Worm (Caenorhabditis elegans) whole organism, L3 larva: ENCODE results near the gene wago-4.

ENCODE experiments used
- R02D3.7 ChIP-seq: fragments of 150-350 bp; optimal IDR thresholded peaks from 2 replicates; lab custom pipeline; 2014; ENCODE audit warnings: missing biosample characterization, missing genetic modification characterization
- ZK546.5 ChIP-seq: sonication (generic microtip); optimal IDR thresholded peaks from 2 replicates; lab custom pipeline; 2017; ENCODE audit warnings: missing biosample characterization, missing genetic modification characterization
- ama-1 ChIP-seq: fragments of 150-350 bp; optimal IDR thresholded peaks from 2 replicates; lab custom pipeline; 2018
- ceh-9 ChIP-seq: sonication (generic microtip); optimal IDR thresholded peaks from 2 replicates; lab custom pipeline; 2018; ENCODE audit warnings: missing biosample characterization, missing genetic modification characterization
- egl-27 ChIP-seq: sonication (generic microtip); optimal IDR thresholded peaks from 4 replicates; lab custom pipeline; 2017; ENCODE audit warnings: missing biosample characterization, missing genetic modification reagents, missing genetic modification characterization
- elt-2 ChIP-seq: sonication (generic microtip); optimal IDR thresholded peaks from 2 replicates; lab custom pipeline; 2016; ENCODE audit warnings: missing genetic modification reagents, mild to moderate bottlenecking, missing genetic modification characterization, missing compliant biosample characterization
- elt-3 ChIP-seq, 3 experiments: fragments of 150-350 bp in 1 of 3; sonication (generic microtip) in 2 of 3; optimal IDR thresholded peaks; 2 replicates in 2 of 3; 4 replicates in 1 of 3; lab custom pipeline; 2014 to 2017; ENCODE audit warnings: missing biosample characterization in 3 of 3, missing genetic modification characterization in 3 of 3
- fkh-2 ChIP-seq: fragments of 150-350 bp; optimal IDR thresholded peaks from 2 replicates; lab custom pipeline; 2014; ENCODE audit warnings: missing biosample characterization, missing genetic modification reagents, missing genetic modification characterization
- fos-1 ChIP-seq: fragments of 150-350 bp; optimal IDR thresholded peaks from 2 replicates; lab custom pipeline; 2014; ENCODE audit warnings: missing biosample characterization, missing genetic modification characterization
- hmg-11 ChIP-seq: sonication (generic microtip); optimal IDR thresholded peaks from 2 replicates; lab custom pipeline; 2016; ENCODE audit warnings: missing genetic modification characterization, missing compliant biosample characterization
- jun-1 ChIP-seq: fragments of 150-350 bp; optimal IDR thresholded peaks from 2 replicates; lab custom pipeline; 2014; ENCODE audit warnings: missing biosample characterization, missing genetic modification reagents, missing genetic modification characterization
- lin-15B ChIP-seq: fragments of 150-350 bp; optimal IDR thresholded peaks from 2 replicates; lab custom pipeline; 2014; ENCODE audit warnings: missing biosample characterization, missing genetic modification characterization
- lin-39 ChIP-seq: fragments of 150-350 bp; optimal IDR thresholded peaks from 2 replicates; lab custom pipeline; 2018; ENCODE audit warnings: missing biosample characterization, missing genetic modification reagents, missing genetic modification characterization
- lsy-12 ChIP-seq: sonication (generic microtip); optimal IDR thresholded peaks from 2 replicates; lab custom pipeline; 2016; ENCODE audit warnings: mild to moderate bottlenecking, missing genetic modification characterization, missing compliant biosample characterization
- mdl-1 ChIP-seq: fragments of 150-350 bp; optimal IDR thresholded peaks from 2 replicates; lab custom pipeline; 2014; ENCODE audit warnings: missing biosample characterization, missing genetic modification characterization
- nfya-1 ChIP-seq: sonication (generic microtip); optimal IDR thresholded peaks from 2 replicates; lab custom pipeline; 2017; ENCODE audit warnings: missing genetic modification characterization, mild to moderate bottlenecking, missing compliant biosample characterization, antibody characterized with exemption, moderate library complexity; ENCODE audit not compliant: insufficient read depth
- nhr-11 ChIP-seq: fragments of 150-350 bp; optimal IDR thresholded peaks from 2 replicates; lab custom pipeline; 2014; ENCODE audit warnings: missing biosample characterization, missing genetic modification characterization
- nhr-23 ChIP-seq: fragments of 150-350 bp; optimal IDR thresholded peaks from 2 replicates; lab custom pipeline; 2014; ENCODE audit warnings: missing biosample characterization, missing genetic modification reagents, missing genetic modification characterization
- nhr-237 ChIP-seq: fragments of 150-350 bp; optimal IDR thresholded peaks from 2 replicates; lab custom pipeline; 2014; ENCODE audit warnings: missing biosample characterization, missing genetic modification characterization
- nhr-25 ChIP-seq: sonication (generic microtip); optimal IDR thresholded peaks from 2 replicates; lab custom pipeline; 2017; ENCODE audit warnings: missing biosample characterization, missing genetic modification characterization
- nhr-28 ChIP-seq: fragments of 150-350 bp; optimal IDR thresholded peaks from 2 replicates; lab custom pipeline; 2014; ENCODE audit warnings: missing biosample characterization, missing genetic modification characterization
- nhr-43 ChIP-seq: sonication (generic microtip); optimal IDR thresholded peaks from 2 replicates; lab custom pipeline; 2016; ENCODE audit warnings: mild to moderate bottlenecking, missing genetic modification characterization, missing compliant biosample characterization; ENCODE audit not compliant: poor library complexity, severe bottlenecking
- nhr-67 ChIP-seq: fragments of 150-350 bp; optimal IDR thresholded peaks from 2 replicates; lab custom pipeline; 2014; ENCODE audit warnings: missing biosample characterization, missing genetic modification characterization
- nhr-76 ChIP-seq: fragments of 150-350 bp; sonication (generic microtip); optimal IDR thresholded peaks from 5 replicates; lab custom pipeline; 2014; ENCODE audit warnings: missing biosample characterization, missing genetic modification characterization
- nhr-77 ChIP-seq: fragments of 150-350 bp; optimal IDR thresholded peaks from 2 replicates; lab custom pipeline; 2014; ENCODE audit warnings: missing biosample characterization, missing genetic modification characterization
- pha-4 ChIP-seq: fragments of 150-350 bp; optimal IDR thresholded peaks from 2 replicates; lab custom pipeline; 2014; ENCODE audit warnings: missing biosample characterization, missing genetic modification reagents, missing genetic modification characterization
- pqm-1 ChIP-seq: fragments of 150-350 bp; optimal IDR thresholded peaks from 2 replicates; lab custom pipeline; 2017; ENCODE audit warnings: missing biosample characterization, missing genetic modification characterization, inconsistent platforms
- sea-2 ChIP-seq: fragments of 150-350 bp; sonication (generic microtip); optimal IDR thresholded peaks from 4 replicates; lab custom pipeline; 2014; ENCODE audit warnings: missing biosample characterization, missing genetic modification reagents, missing genetic modification characterization
- skn-1 ChIP-seq: fragments of 150-350 bp; optimal IDR thresholded peaks from 2 replicates; lab custom pipeline; 2014; ENCODE audit warnings: missing biosample characterization, missing genetic modification characterization
- snpc-4 ChIP-seq: fragments of 150-350 bp; optimal IDR thresholded peaks from 2 replicates; lab custom pipeline; 2014; ENCODE audit warnings: missing biosample characterization, missing genetic modification characterization
- tbx-2 ChIP-seq: sonication (generic microtip); optimal IDR thresholded peaks from 2 replicates; lab custom pipeline; 2016; ENCODE audit warnings: mild to moderate bottlenecking, missing genetic modification characterization, missing compliant biosample characterization
- unc-39 ChIP-seq: sonication (generic microtip); optimal IDR thresholded peaks from 4 replicates; lab custom pipeline; 2017; ENCODE audit warnings: missing biosample characterization, missing genetic modification characterization
- unc-62 ChIP-seq: fragments of 150-350 bp; sonication (generic microtip); optimal IDR thresholded peaks from 4 replicates; lab custom pipeline; 2014; ENCODE audit warnings: missing biosample characterization, missing genetic modification reagents, missing genetic modification characterization
- ztf-11 ChIP-seq: fragments of 150-350 bp; optimal IDR thresholded peaks from 2 replicates; lab custom pipeline; 2014; ENCODE audit warnings: missing biosample characterization, missing genetic modification characterization
- ztf-4 ChIP-seq: fragments of 150-350 bp; optimal IDR thresholded peaks from 2 replicates; lab custom pipeline; 2014; ENCODE audit warnings: missing biosample characterization, missing genetic modification characterization

The wago-4 gene

DNA sequence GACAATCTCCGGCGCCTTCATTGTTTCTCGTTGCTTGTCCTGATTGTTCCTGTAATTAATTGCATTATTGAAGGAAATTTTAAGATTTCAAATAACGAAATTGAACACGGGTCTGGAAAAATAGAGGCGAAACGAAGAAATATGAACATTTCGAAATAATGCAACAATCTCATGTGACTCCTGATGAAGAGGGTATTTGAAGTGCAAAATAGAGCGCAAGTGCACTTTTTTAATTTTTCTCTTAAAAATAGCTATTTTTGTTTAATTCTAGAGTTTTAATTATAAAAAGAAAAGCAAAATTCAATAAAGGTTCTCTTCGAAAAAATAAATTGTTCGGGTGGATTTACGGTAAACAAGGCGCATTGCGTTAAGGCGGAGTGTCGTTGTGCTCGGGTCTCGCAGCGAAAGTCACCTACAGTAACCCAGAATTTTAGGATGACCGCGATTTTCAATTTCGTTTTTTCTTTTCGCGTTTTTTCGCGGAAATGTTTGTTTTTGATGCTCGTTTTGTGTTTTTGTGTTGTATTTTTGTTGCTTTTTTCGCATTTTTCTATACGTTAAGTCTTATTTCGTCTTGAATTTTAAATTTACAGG, at the start of gene wago-4, which contains the start of gene F58G1.2:
Gene wago-4 (plus strand): TSS at position 592 of the 594 bp plus-strand sequence.
Gene F58G1.2 (minus strand): TSS at position 51 of the 594 bp plus-strand sequence.
- no peak for TF ChIP-seq fkh-2
- TF ChIP-seq fos-1 = no peak
- peak; percentile 88 for TF ChIP-seq R02D3.7
- TF ChIP-seq elt-2 (tag; lab: Kevin White, UChicago) = no peak
- no peak for TF ChIP-seq jun-1
- peak; percentile 61 for TF ChIP-seq lin-15B (tag; lab: Kevin White, UChicago)
- TF ChIP-seq ZK546.5 (tag; lab: Kevin White, UChicago) = no peak
- TF ChIP-seq nhr-76 (tag; lab: Kevin White, UChicago) = no peak

DNA sequence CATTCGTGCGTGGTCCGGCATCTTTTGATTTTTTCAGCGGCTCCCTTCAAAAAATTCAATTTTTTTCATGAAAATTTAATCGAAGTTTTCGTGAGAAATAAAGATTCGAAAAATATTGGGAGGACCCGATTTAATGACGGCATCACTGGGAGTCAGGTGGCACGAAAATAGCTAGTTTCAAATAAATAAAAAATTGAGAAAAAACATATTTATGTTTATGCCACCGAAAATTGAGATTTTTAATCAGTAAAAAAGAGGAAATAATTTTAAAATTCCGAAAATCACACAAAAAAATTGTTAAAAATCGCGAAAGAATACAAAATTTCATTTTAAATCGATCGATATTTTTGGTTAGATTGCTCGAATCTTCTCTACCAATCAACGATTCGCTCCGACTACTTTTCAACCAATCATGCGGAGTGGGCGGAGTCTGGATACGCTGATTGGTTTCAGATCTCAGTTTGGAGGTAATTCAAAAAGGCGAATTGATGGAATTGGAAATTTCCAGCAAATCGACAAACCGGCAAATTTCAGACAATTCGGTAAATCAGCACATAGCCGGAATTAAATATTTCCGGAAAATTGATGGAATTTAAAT, 41.2 kb upstream of the wago-4 start, which contains the start of gene gsy-1:
Gene gsy-1 (minus strand): TSS at position 51 of the 598 bp plus-strand sequence.
- TF ChIP-seq ztf-11 = no peak
- TF ChIP-seq nfya-1 (tag; lab: Kevin White, UChicago) = peak; percentile 75
- peak; percentile 35 for TF ChIP-seq lsy-12

DNA sequence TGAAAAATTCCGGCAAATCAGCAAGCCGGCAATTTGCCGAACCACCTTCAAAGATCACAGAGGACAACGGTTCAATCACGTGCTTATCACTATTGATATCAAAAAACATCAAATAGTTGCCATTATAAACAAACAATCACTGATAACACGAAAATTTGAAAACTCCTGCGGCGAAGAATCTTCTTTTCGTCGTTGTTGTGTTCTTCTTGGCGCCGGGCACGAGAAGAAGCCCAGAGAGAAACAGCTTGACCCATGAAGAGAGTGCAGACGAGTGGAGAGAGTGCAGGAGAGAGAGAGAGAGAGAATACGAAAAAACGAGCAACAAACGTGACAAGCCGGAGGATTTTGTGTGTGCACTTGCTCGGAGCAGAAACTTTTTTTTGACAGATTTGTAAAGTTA, 40.7 kb upstream of the wago-4 start:
- TF ChIP-seq pqm-1 (tag; lab: Kevin White, UChicago) = peak; percentile 95
- peak; percentile 38 for TF ChIP-seq mdl-1 (tag; lab: Kevin White, UChicago)
- peak; percentile 93 for TF ChIP-seq pha-4
- no peak for TF ChIP-seq nhr-11 (tag; lab: Kevin White, UChicago)
- no peak for TF ChIP-seq elt-3 (tag; optimal IDR thresholded peaks at IDR 0.05; lab: Kevin White, UChicago)
- TF ChIP-seq nhr-67 = no peak
- TF ChIP-seq tbx-2 = no peak
- TF ChIP-seq ZK546.5 (tag; lab: Kevin White, UChicago) = no peak
- TF ChIP-seq nfya-1 (tag; lab: Kevin White, UChicago) = peak; percentile 27
- no peak for TF ChIP-seq sea-2
- no peak for TF ChIP-seq unc-62 (GFP tag; lab: Kevin White, UChicago)
- no peak for TF ChIP-seq nhr-28 (tag; lab: Kevin White, UChicago)
- TF ChIP-seq ztf-4 (tag; lab: Kevin White, UChicago) = no peak
- TF ChIP-seq ama-1 (lab: Kevin White, UChicago) = peak; percentile 27
- TF ChIP-seq R02D3.7 = no peak
- TF ChIP-seq lin-39 = peak; percentile 34
- peak; percentile 41 for TF ChIP-seq jun-1
- no peak for TF ChIP-seq skn-1 (tag; lab: Kevin White, UChicago)
- TF ChIP-seq fkh-2 = no peak
- TF ChIP-seq nhr-23 = no peak
- peak; percentile 12 for TF ChIP-seq hmg-11 (tag; lab: Kevin White, UChicago)
- no peak for TF ChIP-seq nhr-43
- TF ChIP-seq snpc-4 (tag; lab: Kevin White, UChicago) = peak; percentile 9
- no peak for TF ChIP-seq egl-27 (tag; lab: Kevin White, UChicago)
- TF ChIP-seq lsy-12 = peak; percentile 17
- TF ChIP-seq ztf-11 = no peak
- no peak for TF ChIP-seq nhr-25 (tag; lab: Kevin White, UChicago)
- no peak for TF ChIP-seq nhr-77 (tag; lab: Kevin White, UChicago)
- TF ChIP-seq elt-2 (tag; lab: Kevin White, UChicago) = peak; percentile 98

DNA sequence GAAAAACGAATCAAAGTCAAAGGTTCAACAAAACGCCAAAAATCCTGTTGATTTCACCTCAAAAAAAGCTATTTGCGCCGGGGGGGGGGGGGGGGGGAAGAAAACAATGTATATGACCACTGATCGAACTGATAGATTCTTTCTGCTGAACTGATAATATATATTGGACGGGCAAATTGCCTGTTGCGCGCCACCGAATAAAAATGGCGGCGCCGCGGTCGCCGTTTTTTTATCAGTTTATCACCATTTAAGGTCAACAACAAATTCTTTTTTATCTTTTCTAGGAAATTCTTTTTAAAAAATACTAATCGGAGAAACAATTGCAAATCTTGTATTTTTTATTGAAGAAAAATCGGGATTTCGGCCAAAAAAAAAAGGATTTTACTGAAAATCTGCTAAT, 39.6 kb upstream of the wago-4 start:
- TF ChIP-seq lin-39 = no peak
- peak; percentile 89 for TF ChIP-seq elt-2 (tag; lab: Kevin White, UChicago)
- peak; percentile 17 for TF ChIP-seq pqm-1 (tag; lab: Kevin White, UChicago)

DNA sequence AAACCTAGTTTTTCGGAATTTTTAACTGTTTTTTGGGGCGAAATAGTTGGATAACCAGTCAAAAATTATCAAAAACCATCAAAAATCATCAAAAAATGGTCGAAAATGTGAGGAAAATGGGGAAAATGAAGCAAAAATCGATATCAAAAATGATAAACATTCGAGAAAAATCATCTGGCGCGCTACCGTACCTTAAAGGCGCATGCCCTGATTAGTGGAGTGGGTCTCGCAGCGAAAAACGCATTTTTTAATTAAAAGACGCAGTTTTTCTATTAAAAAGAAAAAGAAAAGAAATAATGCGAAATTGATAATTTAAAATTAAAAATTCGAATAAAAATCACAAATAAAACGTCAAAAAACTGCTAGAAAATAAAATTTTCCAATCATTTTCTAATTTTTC, 38.9 kb upstream of the wago-4 start, which contains the start of gene F35C5.1:
Gene F35C5.1 (plus strand): TSS at position 399 of the 400 bp plus-strand sequence.
- TF ChIP-seq ceh-9 (no peak), elt-2 (tag; lab: Kevin White, UChicago) (no peak), fos-1 (no peak), snpc-4 (tag; lab: Kevin White, UChicago) (no peak), nhr-28 (tag; lab: Kevin White, UChicago) (no peak), nhr-76 (tag; lab: Kevin White, UChicago) (no peak), jun-1 (no peak), unc-62 (GFP tag; lab: Kevin White, UChicago) (no peak), unc-39 (no peak), nhr-237 (tag; lab: Kevin White, UChicago) (no peak), R02D3.7 (no peak), nhr-77 (tag; lab: Kevin White, UChicago) (no peak), ztf-4 (tag; lab: Kevin White, UChicago) (no peak)
